Fruit fly (Drosophila melanogaster) S2 (cell line): ENCODE data around the gene Abd-B.
A peak's percentile ranks its signal among the peaks of the same experiment; 100 is the strongest.

ENCODE experiments used
- CG8478 ChIP-seq: fragments of >200 bp; optimal IDR thresholded peaks from 2 replicates; lab custom pipeline; 2018
- CTCF ChIP-seq, 2 experiments: fragments of >200 bp; optimal IDR thresholded peaks; 2 replicates each; lab custom pipeline; 2018

dm6 chr3R:16920403-16920802 lies 51.6 kb downstream of the Abd-B start:
- TF ChIP-seq CTCF (optimal IDR thresholded peaks at IDR 0.05; lab: Kevin White, UChicago) (peak; percentile 15 to 21), CG8478 (lab: Kevin White, UChicago) (no peak)
